Worm (Caenorhabditis elegans): Measurements from ENCODE around the gene AH10.4.

DNA sequence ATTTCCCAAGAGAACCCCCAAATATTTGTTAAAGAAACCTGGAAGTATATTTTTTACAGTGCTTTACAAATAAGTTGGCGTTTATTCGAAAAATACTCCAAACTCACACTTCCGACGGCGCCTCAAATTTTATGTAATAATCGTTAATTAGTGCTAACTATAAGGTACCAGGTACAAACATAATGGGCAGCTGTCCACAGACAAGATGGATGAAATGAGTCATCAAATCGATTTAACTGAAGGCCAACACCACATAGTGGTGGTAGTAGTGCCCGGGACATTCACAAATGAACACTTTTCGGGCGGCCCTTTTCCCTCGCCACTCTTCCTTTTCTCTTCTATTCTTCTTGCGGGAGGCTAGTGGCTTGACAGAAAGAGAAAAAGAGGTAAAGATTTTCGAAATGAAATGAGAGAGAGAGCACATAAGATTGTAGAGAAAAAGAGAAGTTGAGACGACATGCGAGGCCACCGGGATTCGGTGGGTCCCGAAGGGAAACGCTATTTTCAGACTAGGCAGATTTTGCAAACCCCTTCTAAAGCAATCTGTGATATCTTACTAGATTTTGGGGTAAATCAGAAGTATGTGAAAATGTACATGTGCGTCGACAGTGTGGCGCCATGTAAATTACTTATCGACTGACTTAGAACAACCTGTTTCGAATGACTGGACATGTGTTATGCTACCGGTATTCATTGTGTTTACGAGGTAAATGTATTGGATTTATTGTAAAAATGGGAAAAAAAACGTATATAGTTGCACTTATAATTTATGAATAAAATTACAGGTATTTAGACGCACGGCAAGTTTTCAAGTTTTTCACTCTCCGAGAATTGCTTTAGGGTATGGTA is 1.8 kb upstream of the AH10.4 start:
- no peak for TF ChIP-seq scrt-1 (GFP tag; IDR thresholded peaks at IDR 0.05)
- TF ChIP-seq ama-1 (optimal IDR thresholded peaks at IDR 0.05), result no peak
- no peak for TF ChIP-seq ceh-36 (tag; optimal IDR thresholded peaks at IDR 0.05)
- no peak for TF ChIP-seq sea-1 (GFP tag; conservative IDR thresholded peaks at IDR 0.05)

Measured in whole organism, early embryonic.